Fruit fly (Drosophila melanogaster) whole organism, embryonic: Measurements from ENCODE around the gene CG34454.

Experiments used
- Atf3 ChIP-seq: fragments of 200-800 bp; sonication (Bioruptor generic); optimal IDR thresholded peaks from 3 replicates; lab custom pipeline; 2016; ENCODE audit warnings: missing biosample characterization, missing genetic modification characterization
- B-H2 ChIP-seq: fragments of 200-800 bp; sonication (Bioruptor generic); optimal IDR thresholded peaks from 2 replicates; lab custom pipeline; 2018; ENCODE audit warnings: missing biosample characterization, mild to moderate bottlenecking, missing genetic modification characterization
- CG10565 ChIP-seq: fragments of 200-800 bp; sonication (Bioruptor generic); optimal IDR thresholded peaks from 3 replicates; lab custom pipeline; 2016; ENCODE audit warnings: missing biosample characterization, mild to moderate bottlenecking, missing genetic modification characterization
- CG13775 ChIP-seq: fragments of 200-800 bp; sonication (Bioruptor generic); optimal IDR thresholded peaks from 3 replicates; lab custom pipeline; 2017; ENCODE audit warnings: missing biosample characterization, mild to moderate bottlenecking, missing genetic modification characterization
- CG14050 ChIP-seq: fragments of 200-800 bp; sonication (Bioruptor generic); IDR thresholded peaks from 3 replicates; pipeline ENCODE4 v1.3.6; 2022; ENCODE audit warnings: missing biosample characterization, missing genetic modification characterization
- CG14667 ChIP-seq: fragments of 200-800 bp; sonication (Bioruptor generic); IDR thresholded peaks from 2 replicates; pipeline ENCODE4 v1.3.6; 2022; ENCODE audit warnings: missing biosample characterization, missing genetic modification characterization
- CG14710 ChIP-seq: fragments of 200-800 bp; sonication (Bioruptor generic); optimal IDR thresholded peaks from 3 replicates; lab custom pipeline; 2019; ENCODE audit warnings: missing biosample characterization, mild to moderate bottlenecking, missing genetic modification characterization, moderate library complexity
- CG16813 ChIP-seq: fragments of 200-800 bp; sonication (Bioruptor generic); IDR thresholded peaks from 3 replicates; pipeline ENCODE4 v1.3.6; 2022; ENCODE audit warnings: missing biosample characterization, missing genetic modification characterization; ENCODE audit not compliant: partially characterized antibody
- CG17829 ChIP-seq: fragments of 200-800 bp; optimal IDR thresholded peaks from 2 replicates; lab custom pipeline; 2019; ENCODE audit warnings: missing biosample characterization, mild to moderate bottlenecking, missing genetic modification characterization, moderate library complexity
- CG17912 ChIP-seq: fragments of 200-800 bp; sonication (Bioruptor generic); optimal IDR thresholded peaks from 2 replicates; lab custom pipeline; 2018; ENCODE audit warnings: missing biosample characterization, mild to moderate bottlenecking, missing genetic modification characterization
- CG2129 ChIP-seq: fragments of 200-800 bp; sonication (Bioruptor generic); IDR thresholded peaks from 2 replicates; pipeline ENCODE4 v1.3.6; 2022; ENCODE audit warnings: missing biosample characterization, missing genetic modification characterization; ENCODE audit not compliant: partially characterized antibody
- CG4617 ChIP-seq: fragments of 200-800 bp; sonication (Bioruptor generic); optimal IDR thresholded peaks from 3 replicates; lab custom pipeline; 2016; ENCODE audit warnings: missing biosample characterization, missing genetic modification characterization, borderline replicate concordance
- CG5953 ChIP-seq: fragments of 200-800 bp; sonication (Bioruptor generic); IDR thresholded peaks from 2 replicates; pipeline ENCODE4 v1.3.6; 2022; ENCODE audit warnings: missing biosample characterization, missing genetic modification characterization
- CG6175 ChIP-seq: fragments of 200-800 bp; sonication (Bioruptor generic); IDR thresholded peaks from 3 replicates; pipeline ENCODE4 v1.3.6; 2022; ENCODE audit warnings: missing biosample characterization, missing genetic modification characterization
- CG6854 ChIP-seq: fragments of 200-800 bp; sonication (Bioruptor generic); optimal IDR thresholded peaks from 3 replicates; lab custom pipeline; 2017; ENCODE audit warnings: missing biosample characterization, mild to moderate bottlenecking, missing genetic modification characterization
- CG7372 ChIP-seq: fragments of 200-800 bp; sonication (Bioruptor generic); IDR thresholded peaks from 2 replicates; pipeline ENCODE4 v1.3.6; 2022; ENCODE audit warnings: missing biosample characterization, missing genetic modification characterization
- CG7786 ChIP-seq: fragments of 200-800 bp; sonication (Bioruptor generic); optimal IDR thresholded peaks from 2 replicates; lab custom pipeline; 2016; ENCODE audit warnings: missing biosample characterization, missing genetic modification characterization
- CG8765 ChIP-seq: fragments of 200-800 bp; sonication (Bioruptor generic); IDR thresholded peaks from 2 replicates; pipeline ENCODE4 v1.3.6; 2022; ENCODE audit warnings: missing biosample characterization, missing genetic modification characterization
- CG8944 ChIP-seq: fragments of 200-800 bp; sonication (Bioruptor generic); optimal IDR thresholded peaks from 3 replicates; lab custom pipeline; 2016; ENCODE audit warnings: missing biosample characterization, missing genetic modification characterization
- CG9876 ChIP-seq: fragments of 200-800 bp; sonication (Bioruptor generic); optimal IDR thresholded peaks from 2 replicates; lab custom pipeline; 2016; ENCODE audit warnings: missing biosample characterization, missing genetic modification characterization
- Dbx ChIP-seq: fragments of 200-800 bp; sonication (Bioruptor generic); IDR thresholded peaks from 3 replicates; pipeline ENCODE4 v1.3.6; 2022; ENCODE audit warnings: missing biosample characterization, missing genetic modification characterization
- Dll ChIP-seq: fragments of 200-800 bp; sonication (Bioruptor generic); IDR thresholded peaks from 4 replicates; pipeline ENCODE4 v1.3.6; 2022; ENCODE audit warnings: missing biosample characterization, missing genetic modification characterization; ENCODE audit not compliant: partially characterized antibody
- Doc2 ChIP-seq: fragments of 200-800 bp; sonication (Bioruptor generic); IDR thresholded peaks from 2 replicates; pipeline ENCODE4 v1.3.6; 2022; ENCODE audit warnings: missing biosample characterization, missing genetic modification characterization
- Fer2 ChIP-seq: fragments of 200-800 bp; sonication (Bioruptor generic); optimal IDR thresholded peaks from 2 replicates; lab custom pipeline; 2018; ENCODE audit warnings: missing biosample characterization, mild to moderate bottlenecking, missing genetic modification characterization, moderate library complexity
- Hmr ChIP-seq: fragments of 200-800 bp; sonication (Bioruptor generic); optimal IDR thresholded peaks from 3 replicates; lab custom pipeline; 2017; ENCODE audit warnings: mild to moderate bottlenecking, missing biosample characterization, missing genetic modification reagents, missing genetic modification characterization
- Hr78 ChIP-seq, 2 experiments: fragments of 200-800 bp in 1 of 2; fragments of >200 bp in 1 of 2; sonication (Bioruptor generic) in 1 of 2; optimal IDR thresholded peaks; 2 replicates each; lab custom pipeline; 2017 to 2019; ENCODE audit warnings: missing biosample characterization in 2 of 2, missing genetic modification characterization in 2 of 2, mild to moderate bottlenecking in 1 of 2, moderate library complexity in 1 of 2
- Lpt ChIP-seq: fragments of >200 bp; optimal IDR thresholded peaks from 2 replicates; lab custom pipeline; 2018; ENCODE audit warnings: missing biosample characterization, missing genetic modification characterization
- Mrtf ChIP-seq: fragments of 200-800 bp; sonication (Bioruptor generic); IDR thresholded peaks from 3 replicates; pipeline ENCODE4 v1.3.6; 2022; ENCODE audit warnings: missing biosample characterization, missing genetic modification characterization
- NfI ChIP-seq: fragments of 200-800 bp; sonication (Bioruptor generic); optimal IDR thresholded peaks from 3 replicates; lab custom pipeline; 2018; ENCODE audit warnings: missing biosample characterization, mild to moderate bottlenecking, missing genetic modification characterization, moderate library complexity
- Optix ChIP-seq: fragments of 200-800 bp; sonication (Bioruptor generic); IDR thresholded peaks from 3 replicates; pipeline ENCODE4 v1.3.6; 2022; ENCODE audit warnings: missing biosample characterization, missing genetic modification characterization
- Pdp1 ChIP-seq, 2 experiments: fragments of 200-800 bp; sonication (Bioruptor generic); optimal IDR thresholded peaks; 3 replicates each; lab custom pipeline; 2016; ENCODE audit warnings: missing biosample characterization in 2 of 2, missing genetic modification characterization in 2 of 2, mild to moderate bottlenecking in 1 of 2, moderate library complexity in 1 of 2
- Rfx ChIP-seq: fragments of 200-800 bp; sonication (Bioruptor generic); IDR thresholded peaks from 2 replicates; pipeline ENCODE4 v1.3.6; 2022; ENCODE audit warnings: missing biosample characterization, missing genetic modification characterization
- TFAM ChIP-seq: fragments of 200-800 bp; sonication (Bioruptor generic); optimal IDR thresholded peaks from 2 replicates; lab custom pipeline; 2017; ENCODE audit warnings: missing biosample characterization, missing genetic modification characterization, inconsistent platforms
- amos ChIP-seq: fragments of 200-800 bp; sonication (Bioruptor generic); IDR thresholded peaks from 2 replicates; pipeline ENCODE4 v1.3.6; 2022; ENCODE audit warnings: missing biosample characterization, missing genetic modification characterization; ENCODE audit not compliant: partially characterized antibody
- ato ChIP-seq: fragments of 200-800 bp; sonication (Bioruptor generic); IDR thresholded peaks from 2 replicates; pipeline ENCODE4 v1.3.6; 2022; ENCODE audit warnings: missing biosample characterization, missing genetic modification characterization; ENCODE audit not compliant: partially characterized antibody
- bbx ChIP-seq: fragments of 200-800 bp; sonication (Bioruptor generic); IDR thresholded peaks from 2 replicates; pipeline ENCODE4 v1.3.6; 2022; ENCODE audit warnings: missing biosample characterization, missing genetic modification characterization; ENCODE audit not compliant: partially characterized antibody
- chif ChIP-seq, 2 experiments: fragments of 200-800 bp; sonication (Bioruptor generic); optimal IDR thresholded peaks; 3 replicates each; lab custom pipeline; 2016; ENCODE audit warnings: missing biosample characterization in 2 of 2, missing genetic modification characterization in 2 of 2
- ind ChIP-seq: fragments of 200-800 bp; sonication (Bioruptor generic); optimal IDR thresholded peaks from 3 replicates; lab custom pipeline; 2016; ENCODE audit warnings: missing biosample characterization, missing genetic modification characterization
- jigr1 ChIP-seq: fragments of 200-800 bp; sonication (Bioruptor generic); IDR thresholded peaks from 3 replicates; pipeline ENCODE4 v1.3.6; 2022; ENCODE audit warnings: missing biosample characterization, missing genetic modification characterization
- luna ChIP-seq: fragments of 200-800 bp; sonication (Bioruptor generic); optimal IDR thresholded peaks from 2 replicates; lab custom pipeline; 2016; ENCODE audit warnings: missing biosample characterization, missing genetic modification characterization
- nmo ChIP-seq: fragments of 200-800 bp; sonication (Bioruptor generic); optimal IDR thresholded peaks from 2 replicates; lab custom pipeline; 2018; ENCODE audit warnings: missing biosample characterization, mild to moderate bottlenecking, missing genetic modification characterization, moderate library complexity
- pb ChIP-seq: fragments of 200-800 bp; sonication (Bioruptor generic); optimal IDR thresholded peaks from 3 replicates; lab custom pipeline; 2016; ENCODE audit warnings: missing biosample characterization, missing genetic modification characterization
- phol ChIP-seq: fragments of 200-800 bp; sonication (Bioruptor generic); optimal IDR thresholded peaks from 3 replicates; lab custom pipeline; 2018; ENCODE audit warnings: missing biosample characterization, mild to moderate bottlenecking, missing genetic modification characterization, moderate library complexity
- salm ChIP-seq: fragments of 200-800 bp; sonication (Bioruptor generic); optimal IDR thresholded peaks from 2 replicates; lab custom pipeline; 2018; ENCODE audit warnings: missing biosample characterization, mild to moderate bottlenecking, missing genetic modification characterization
- sd ChIP-seq: fragments of 200-800 bp; sonication (Bioruptor generic); optimal IDR thresholded peaks from 3 replicates; lab custom pipeline; 2018; ENCODE audit warnings: missing biosample characterization, mild to moderate bottlenecking, missing genetic modification characterization, moderate library complexity
- sens ChIP-seq: fragments of 200-800 bp; sonication (Bioruptor generic); peaks from one replicate; lab custom pipeline; 2016; ENCODE audit warnings: missing biosample characterization, missing genetic modification characterization
- sr ChIP-seq: fragments of 200-800 bp; sonication (Bioruptor generic); IDR thresholded peaks from 3 replicates; pipeline ENCODE4 v1.3.6; 2022; ENCODE audit warnings: missing biosample characterization, missing genetic modification characterization
- stwl ChIP-seq: fragments of 200-800 bp; sonication (Bioruptor generic); optimal IDR thresholded peaks from 3 replicates; lab custom pipeline; 2018; ENCODE audit warnings: missing biosample characterization, mild to moderate bottlenecking, missing genetic modification characterization, moderate library complexity
- tna ChIP-seq: fragments of 200-800 bp; sonication (Bioruptor generic); IDR thresholded peaks from 2 replicates; pipeline ENCODE4 v1.3.6; 2022; ENCODE audit warnings: missing biosample characterization, missing genetic modification characterization; ENCODE audit not compliant: partially characterized antibody
- zf30C ChIP-seq: fragments of 200-800 bp; sonication (Bioruptor generic); optimal IDR thresholded peaks from 3 replicates; lab custom pipeline; 2018; ENCODE audit warnings: missing biosample characterization, mild to moderate bottlenecking, missing genetic modification characterization

The CG34454 gene

dm6 chr3L:262724-263177 lies 30.6 kb upstream of the CG34454 start (continued):
- no peak for TF ChIP-seq CG8765 (GFP tag; lab: Robert Waterston, UW)
- TF ChIP-seq luna: no peak
- TF ChIP-seq CG4617 (GFP tag; lab: Kevin White, UChicago): no peak
- no peak for TF ChIP-seq CG7786 (GFP tag; lab: Kevin White, UChicago)
- TF ChIP-seq Mrtf: no peak
- no peak for TF ChIP-seq zf30C (GFP tag; lab: Kevin White, UChicago)
- no peak for TF ChIP-seq CG9876
- TF ChIP-seq chif (GFP tag; optimal IDR thresholded peaks at IDR 0.05; lab: Kevin White, UChicago): no peak
- TF ChIP-seq jigr1 (GFP tag; lab: Robert Waterston, UW): no peak
- no peak for TF ChIP-seq Lpt
- TF ChIP-seq CG5953 (GFP tag; lab: Robert Waterston, UW): no peak
- peak; percentile 28 for TF ChIP-seq CG14710 (tag; lab: Kevin White, UChicago)
- TF ChIP-seq CG2129 (GFP tag; lab: Robert Waterston, UW): peak; percentile 67
- TF ChIP-seq Pdp1 (GFP tag; optimal IDR thresholded peaks at IDR 0.05; lab: Kevin White, UChicago): peak in 1 of 2 experiments; percentile 63
- no peak for TF ChIP-seq CG6175 (GFP tag; lab: Robert Waterston, UW)
- peak in 1 of 2 experiments; percentile 83 for TF ChIP-seq Hr78 (GFP tag; optimal IDR thresholded peaks at IDR 0.05; lab: Kevin White, UChicago)
- no peak for TF ChIP-seq TFAM (GFP tag; lab: Kevin White, UChicago)
- TF ChIP-seq NfI: no peak
- peak; percentile 25 for TF ChIP-seq stwl (tag; lab: Kevin White, UChicago)
- no peak for TF ChIP-seq sr (GFP tag; lab: Robert Waterston, UW)
- no peak for TF ChIP-seq CG17912 (GFP tag; lab: Kevin White, UChicago)
- TF ChIP-seq B-H2: peak; percentile 13
- TF ChIP-seq CG7372: no peak
- TF ChIP-seq CG16813 (GFP tag; lab: Robert Waterston, UW): peak; percentile 78
- TF ChIP-seq bbx (GFP tag; lab: Robert Waterston, UW): peak; percentile 92
- no peak for TF ChIP-seq salm
- peak; percentile 89 for TF ChIP-seq amos (GFP tag; lab: Robert Waterston, UW)
- no peak for TF ChIP-seq phol (tag; lab: Kevin White, UChicago)
- TF ChIP-seq CG8944 (GFP tag; lab: Kevin White, UChicago): no peak
- peak; percentile 6 for TF ChIP-seq CG6854
- TF ChIP-seq nmo: no peak
- peak; percentile 43; the same call in 1 of the 2 replicates for TF ChIP-seq Rfx
- peak; percentile 80 for TF ChIP-seq sens (GFP tag; lab: Kevin White, UChicago)
- TF ChIP-seq Atf3 (GFP tag; lab: Kevin White, UChicago): no peak
- peak; percentile 77 for TF ChIP-seq ato (GFP tag; lab: Robert Waterston, UW)
- no peak for TF ChIP-seq Fer2 (tag; lab: Kevin White, UChicago)
- no peak for TF ChIP-seq Optix (GFP tag; lab: Robert Waterston, UW)
- TF ChIP-seq Doc2: no peak
- TF ChIP-seq Dbx (GFP tag; lab: Robert Waterston, UW): peak; percentile 47; the same call in 1 of the 3 replicates
- TF ChIP-seq CG13775: no peak
- no peak for TF ChIP-seq CG10565 (GFP tag; lab: Kevin White, UChicago)
- TF ChIP-seq tna (GFP tag; lab: Robert Waterston, UW): peak; percentile 62; the same call in 1 of the 2 replicates
- TF ChIP-seq Hmr (GFP tag; lab: Kevin White, UChicago): no peak
- no peak for TF ChIP-seq ind (GFP tag; lab: Kevin White, UChicago)
- peak; percentile 7 for TF ChIP-seq CG17829 (tag; lab: Kevin White, UChicago)
- peak; percentile 24 for TF ChIP-seq sd (tag; lab: Kevin White, UChicago)
- no peak for TF ChIP-seq pb (GFP tag; lab: Kevin White, UChicago)
- TF ChIP-seq CG14050: no peak
- no peak for TF ChIP-seq CG14667 (GFP tag; lab: Robert Waterston, UW)
- TF ChIP-seq Dll (GFP tag; lab: Robert Waterston, UW): peak; percentile 85
